Worm (Caenorhabditis elegans): ENCODE results near the gene grl-17.

grl-17 gene

ce11 chrV:13589494-13590176, 25.9 kb upstream of the grl-17 start, which contains the start of the genes F53F4.2 and F53F4.18:
F53F4.2 (minus strand) TSS chrV:13589594.
F53F4.18 (plus strand) TSS chrV:13590126.
- no peak for TF ChIP-seq med-1 (GFP tag; optimal IDR thresholded peaks at IDR 0.05; ENCODE audit: insufficient read depth)
- no peak for TF ChIP-seq T22C8.4 (GFP tag; IDR thresholded peaks at IDR 0.05)
- TF ChIP-seq flt-1 (GFP tag; IDR thresholded peaks at IDR 0.05) = no peak
- TF ChIP-seq cog-1 (tag; optimal IDR thresholded peaks at IDR 0.05) = no peak

- TF ChIP-seq ref-1 (GFP tag; conservative IDR thresholded peaks at IDR 0.05) (no peak), klf-2 (GFP tag; conservative IDR thresholded peaks at IDR 0.05) (no peak), cog-1 (tag; optimal IDR thresholded peaks at IDR 0.05) (no peak), med-1 (GFP tag; optimal IDR thresholded peaks at IDR 0.05; ENCODE audit: insufficient read depth) (no peak), T22C8.4 (GFP tag; IDR thresholded peaks at IDR 0.05) (no peak), tab-1 (GFP tag; IDR thresholded peaks at IDR 0.05) (no peak), flt-1 (GFP tag; IDR thresholded peaks at IDR 0.05) (no peak), ztf-23 (GFP tag; IDR thresholded peaks at IDR 0.05) (no peak), ztf-29 (GFP tag; IDR thresholded peaks at IDR 0.05) (no peak)
Observed at ce11 chrV:13587902-13588301, 24.2 kb upstream of the grl-17 start, which contains the start of gene F53F4.17. F53F4.17 (plus strand) TSS chrV:13588202.

- no peak for TF ChIP-seq tab-1 (GFP tag; IDR thresholded peaks at IDR 0.05)
Observed at ce11 chrV:13584484-13584883, 20.7 kb upstream of the grl-17 start, which contains the start of gene F53F4.1. F53F4.1 (plus strand) TSS chrV:13584784.

ce11 chrV:13580696-13581095, 17.0 kb upstream of the grl-17 start, which contains the start of gene C50B8.5:
C50B8.5 (plus strand) TSS chrV:13580968.
- TF ChIP-seq klf-2 (GFP tag; conservative IDR thresholded peaks at IDR 0.05) (no peak), cog-1 (tag; optimal IDR thresholded peaks at IDR 0.05) (no peak), ref-1 (GFP tag; conservative IDR thresholded peaks at IDR 0.05) (no peak), ztf-29 (GFP tag; IDR thresholded peaks at IDR 0.05) (no peak), med-1 (GFP tag; optimal IDR thresholded peaks at IDR 0.05; ENCODE audit: insufficient read depth) (no peak), ztf-23 (GFP tag; IDR thresholded peaks at IDR 0.05) (no peak), flt-1 (GFP tag; IDR thresholded peaks at IDR 0.05) (no peak)

ce11 chrV:13578637-13579036, 14.9 kb upstream of the grl-17 start, which contains the start of gene C50B8.6:
C50B8.6 (plus strand) TSS chrV:13578972.
- TF ChIP-seq ref-1 (GFP tag; conservative IDR thresholded peaks at IDR 0.05) = no peak

ce11 chrV:13577463-13577862, 13.7 kb upstream of the grl-17 start:
- TF ChIP-seq ref-1 (GFP tag; conservative IDR thresholded peaks at IDR 0.05) (no peak), ztf-23 (GFP tag; IDR thresholded peaks at IDR 0.05) (no peak), T22C8.4 (GFP tag; IDR thresholded peaks at IDR 0.05) (no peak), klf-2 (GFP tag; conservative IDR thresholded peaks at IDR 0.05) (no peak), flt-1 (GFP tag; IDR thresholded peaks at IDR 0.05) (no peak), med-1 (GFP tag; optimal IDR thresholded peaks at IDR 0.05; ENCODE audit: insufficient read depth) (no peak)

- TF ChIP-seq cog-1 (tag; optimal IDR thresholded peaks at IDR 0.05) = no peak
- TF ChIP-seq klf-2 (GFP tag; conservative IDR thresholded peaks at IDR 0.05) = no peak
- TF ChIP-seq ztf-29 (GFP tag; IDR thresholded peaks at IDR 0.05) = no peak
- no peak for TF ChIP-seq ref-1 (GFP tag; conservative IDR thresholded peaks at IDR 0.05)
- no peak for TF ChIP-seq tab-1 (GFP tag; IDR thresholded peaks at IDR 0.05)
- no peak for TF ChIP-seq med-1 (GFP tag; optimal IDR thresholded peaks at IDR 0.05; ENCODE audit: insufficient read depth)
- TF ChIP-seq ztf-23 (GFP tag; IDR thresholded peaks at IDR 0.05) = no peak
- no peak for TF ChIP-seq flt-1 (GFP tag; IDR thresholded peaks at IDR 0.05)
- no peak for TF ChIP-seq T22C8.4 (GFP tag; IDR thresholded peaks at IDR 0.05)
Observed at ce11 chrV:13576828-13577227, 13.1 kb upstream of the grl-17 start.

- TF ChIP-seq klf-2 (GFP tag; conservative IDR thresholded peaks at IDR 0.05) (no peak), tab-1 (GFP tag; IDR thresholded peaks at IDR 0.05) (no peak), med-1 (GFP tag; optimal IDR thresholded peaks at IDR 0.05; ENCODE audit: insufficient read depth) (no peak), ztf-23 (GFP tag; IDR thresholded peaks at IDR 0.05) (peak; percentile 43; the same call in 1 of the 2 replicates), ztf-29 (GFP tag; IDR thresholded peaks at IDR 0.05) (no peak), T22C8.4 (GFP tag; IDR thresholded peaks at IDR 0.05) (no peak), flt-1 (GFP tag; IDR thresholded peaks at IDR 0.05) (no peak), cog-1 (tag; optimal IDR thresholded peaks at IDR 0.05) (no peak)
Observed at ce11 chrV:13575866-13576265, 12.1 kb upstream of the grl-17 start.

- no peak for TF ChIP-seq klf-2 (GFP tag; conservative IDR thresholded peaks at IDR 0.05)
- no peak for TF ChIP-seq cog-1 (tag; optimal IDR thresholded peaks at IDR 0.05)
- no peak for TF ChIP-seq ztf-23 (GFP tag; IDR thresholded peaks at IDR 0.05)
- no peak for TF ChIP-seq med-1 (GFP tag; optimal IDR thresholded peaks at IDR 0.05; ENCODE audit: insufficient read depth)
- no peak for TF ChIP-seq T22C8.4 (GFP tag; IDR thresholded peaks at IDR 0.05)
- TF ChIP-seq ref-1 (GFP tag; conservative IDR thresholded peaks at IDR 0.05) = no peak
- no peak for TF ChIP-seq flt-1 (GFP tag; IDR thresholded peaks at IDR 0.05)
- no peak for TF ChIP-seq tab-1 (GFP tag; IDR thresholded peaks at IDR 0.05)
Observed at ce11 chrV:13571714-13572258, 8.0 kb upstream of the grl-17 start, which contains the start of gene C50B8.4. C50B8.4 (plus strand) TSS chrV:13572012.

ce11 chrV:13568533-13568932, 4.8 kb upstream of the grl-17 start, which contains the start of the genes nuaf-1 and bir-2:
nuaf-1 (minus strand) TSS chrV:13568630.
bir-2 (plus strand) TSS chrV:13568850.
- TF ChIP-seq ztf-29 (GFP tag; IDR thresholded peaks at IDR 0.05) = no peak
- TF ChIP-seq klf-2 (GFP tag; conservative IDR thresholded peaks at IDR 0.05) = no peak
- TF ChIP-seq flt-1 (GFP tag; IDR thresholded peaks at IDR 0.05) = no peak
- no peak for TF ChIP-seq tab-1 (GFP tag; IDR thresholded peaks at IDR 0.05)
- TF ChIP-seq ztf-23 (GFP tag; IDR thresholded peaks at IDR 0.05) = no peak
- no peak for TF ChIP-seq T22C8.4 (GFP tag; IDR thresholded peaks at IDR 0.05)
- TF ChIP-seq med-1 (GFP tag; optimal IDR thresholded peaks at IDR 0.05; ENCODE audit: insufficient read depth) = no peak
- TF ChIP-seq ref-1 (GFP tag; conservative IDR thresholded peaks at IDR 0.05) = no peak
- TF ChIP-seq cog-1 (tag; optimal IDR thresholded peaks at IDR 0.05) = no peak
